Worm (Caenorhabditis elegans): ENCODE data around the gene hum-10.

- no peak for TF ChIP-seq che-1 (tag; optimal IDR thresholded peaks at IDR 0.05)
- no peak for TF ChIP-seq pqm-1 (tag; optimal IDR thresholded peaks at IDR 0.05)
- TF ChIP-seq fax-1 (tag; optimal IDR thresholded peaks at IDR 0.05), result no peak
- TF ChIP-seq npax-4 (tag; optimal IDR thresholded peaks at IDR 0.05), result no peak
- no peak for TF ChIP-seq fkh-10 (GFP tag; optimal IDR thresholded peaks at IDR 0.05)
- no peak for TF ChIP-seq ceh-14 (tag; optimal IDR thresholded peaks at IDR 0.05)
- no peak for TF ChIP-seq ceh-2 (tag; optimal IDR thresholded peaks at IDR 0.05)
- no peak for TF ChIP-seq ceh-24 (tag; optimal IDR thresholded peaks at IDR 0.05)
- TF ChIP-seq tbx-2 (tag; optimal IDR thresholded peaks at IDR 0.05), result no peak
- TF ChIP-seq ceh-6 (GFP tag; optimal IDR thresholded peaks at IDR 0.05), result no peak
- TF ChIP-seq ceh-9 (tag; optimal IDR thresholded peaks at IDR 0.05), result no peak
- TF ChIP-seq hlh-30 (tag; optimal IDR thresholded peaks at IDR 0.05; ENCODE audit: insufficient read depth), result no peak
- TF ChIP-seq hlh-6 (tag; optimal IDR thresholded peaks at IDR 0.05), result no peak
- no peak for TF ChIP-seq ama-1 (optimal IDR thresholded peaks at IDR 0.05)
Measured at ce11 chrX:4749080-4749479, 33.0 kb downstream of the hum-10 start, which contains the start of gene lon-2.

Measured in whole organism, late embryonic.